Fruit fly (Drosophila melanogaster): ENCODE data around the gene TfIIA-L.

The TfIIA-L gene

DNA sequence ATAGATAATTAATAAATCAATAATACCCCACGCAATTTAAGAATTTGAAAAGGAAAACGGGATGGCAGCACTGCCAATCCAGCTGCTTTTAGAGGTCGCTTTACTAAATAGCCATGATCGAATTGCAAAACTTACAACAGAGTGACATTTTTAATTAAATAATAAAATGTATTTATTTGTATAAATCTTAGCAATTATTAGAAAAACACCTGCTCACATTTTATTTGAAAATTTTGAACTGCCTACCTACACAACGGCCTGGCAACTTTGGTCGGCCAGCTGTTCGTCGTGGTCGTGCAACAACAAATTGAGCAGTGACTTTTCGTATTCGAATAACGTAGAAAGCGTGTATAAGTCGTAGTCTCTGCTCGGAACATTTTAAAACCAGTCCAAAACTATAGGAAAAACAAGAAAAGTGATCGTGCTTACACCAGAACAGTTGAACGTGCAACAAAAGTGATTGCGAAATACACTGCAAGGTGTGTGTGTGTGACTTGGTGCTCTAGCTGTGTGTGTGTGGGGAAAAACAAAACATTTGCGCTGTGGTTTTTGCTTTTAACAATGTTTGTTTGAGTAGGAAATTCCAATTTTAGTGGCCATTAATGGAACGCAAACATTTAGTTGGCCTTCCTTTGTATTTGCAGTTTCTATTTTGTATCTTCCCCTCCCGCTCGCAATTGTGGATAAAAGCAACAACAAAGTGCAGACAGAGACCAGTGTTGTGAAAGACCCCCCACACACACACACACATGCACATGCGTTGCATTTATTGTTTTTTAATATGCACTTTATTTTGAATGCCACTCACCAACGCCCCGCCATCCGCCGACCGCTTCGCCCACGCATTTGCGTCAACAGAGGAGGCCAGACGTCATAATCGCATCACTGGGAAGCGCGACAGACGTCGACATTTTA lies 23.9 kb downstream of the TfIIA-L start, which contains the start of gene CG5938 (continued):
- TF ChIP-seq Dll (GFP tag; IDR thresholded peaks at IDR 0.05; ENCODE audit: partially characterized antibody) (0 out of 4 replicates have a peak, but pooled peaks have one; percentile 21), Taf1 (GFP tag; IDR thresholded peaks at IDR 0.05) (no peak), CG18599 (GFP tag; optimal IDR thresholded peaks at IDR 0.05) (peak; percentile 29), Sox102F (GFP tag; optimal IDR thresholded peaks at IDR 0.05) (peak; percentile 40), CG6683 (GFP tag; optimal IDR thresholded peaks at IDR 0.05) (no peak), Lpt (GFP tag; optimal IDR thresholded peaks at IDR 0.05) (no peak), Dref (GFP tag; IDR thresholded peaks at IDR 0.05) (no peak), CG12744 (GFP tag; optimal IDR thresholded peaks at IDR 0.05) (no peak), Blimp-1 (GFP tag; optimal IDR thresholded peaks at IDR 0.05) (peak; percentile 6), Oaz (GFP tag; IDR thresholded peaks at IDR 0.05) (no peak), CG9817 (tag; optimal IDR thresholded peaks at IDR 0.05) (peak; percentile 9), Hr3 (GFP tag; optimal IDR thresholded peaks at IDR 0.05) (peak; percentile 24), CG18011 (GFP tag; optimal IDR thresholded peaks at IDR 0.05) (no peak), Ada2b (GFP tag; IDR thresholded peaks at IDR 0.05) (peak; percentile 6; the same call in 1 of the 2 replicates), hbn (GFP tag; IDR thresholded peaks at IDR 0.05; ENCODE audit: partially characterized antibody) (no peak), br (optimal IDR thresholded peaks at IDR 0.05) (no peak), CG15269 (tag; optimal IDR thresholded peaks at IDR 0.05) (peak; percentile 48), ftz-f1 (GFP tag; optimal IDR thresholded peaks at IDR 0.05) (no peak), Lim3 (GFP tag; IDR thresholded peaks at IDR 0.05) (no peak), CG12391 (tag; optimal IDR thresholded peaks at IDR 0.05) (peak; percentile 47), CG4617 (GFP tag; optimal IDR thresholded peaks at IDR 0.05; ENCODE audit: borderline replicate concordance) (peak; percentile 90), unpg (GFP tag; optimal IDR thresholded peaks at IDR 0.05) (peak; percentile 11), HLHmδ (GFP tag; optimal IDR thresholded peaks at IDR 0.05) (no peak), ind (GFP tag; optimal IDR thresholded peaks at IDR 0.05) (peak; percentile 14), CG13894 (tag; optimal IDR thresholded peaks at IDR 0.05) (peak; percentile 13), lilli (GFP tag; optimal IDR thresholded peaks at IDR 0.05) (peak; percentile 27), Ets97D (GFP tag; optimal IDR thresholded peaks at IDR 0.05) (no peak), pzg (GFP tag; optimal IDR thresholded peaks at IDR 0.05) (peak; percentile 32), so (GFP tag; IDR thresholded peaks at IDR 0.05) (0 out of 3 replicates have a peak, but pooled peaks have one; percentile 31), Hand (GFP tag; optimal IDR thresholded peaks at IDR 0.05) (no peak), Gsc (GFP tag; IDR thresholded peaks at IDR 0.05) (no peak), CG31365 (tag; optimal IDR thresholded peaks at IDR 0.05) (no peak), D19A (tag; optimal IDR thresholded peaks at IDR 0.05) (peak; percentile 2), CG12942 (GFP tag; optimal IDR thresholded peaks at IDR 0.05) (no peak), dpn (GFP tag; optimal IDR thresholded peaks at IDR 0.05) (peak in 1 of 2 experiments; percentile 42), CG10321 (GFP tag; IDR thresholded peaks at IDR 0.05) (no peak), CG2875 (GFP tag; optimal IDR thresholded peaks at IDR 0.05) (no peak), Eip74EF (GFP tag; optimal IDR thresholded peaks at IDR 0.05) (peak in 1 of 2 experiments; percentile 12), gcm (GFP tag; optimal IDR thresholded peaks at IDR 0.05) (no peak), Pdp1 (GFP tag; optimal IDR thresholded peaks at IDR 0.05) (peak in 1 of 2 experiments; percentile 77), fd102C (GFP tag; optimal IDR thresholded peaks at IDR 0.05) (no peak), CG14965 (GFP tag; optimal IDR thresholded peaks at IDR 0.05; ENCODE audit: borderline replicate concordance) (no peak), Rfx (GFP tag; IDR thresholded peaks at IDR 0.05) (peak; percentile 9; the same call in 1 of the 2 replicates), Dp (GFP tag; optimal IDR thresholded peaks at IDR 0.05) (peak; percentile 66), CG10366 (GFP tag; IDR thresholded peaks at IDR 0.05) (0 out of 2 replicates have a peak, but pooled peaks have one; percentile 10), az2 (GFP tag; optimal IDR thresholded peaks at IDR 0.05) (peak; percentile 15), Fer3 (tag; optimal IDR thresholded peaks at IDR 0.05) (no peak)

Measured in whole organism, embryonic.